Worm (Caenorhabditis elegans) whole organism, late embryonic: Measurements from ENCODE around the gene ets-7.

Experiments
- C08G9.2 ChIP-seq: sonication (generic microtip); optimal IDR thresholded peaks from 2 replicates; lab custom pipeline; 2016; ENCODE audit warnings: mild to moderate bottlenecking, missing genetic modification characterization, moderate library complexity, missing compliant biosample characterization
- T23F11.4 ChIP-seq: fragments of 200-800 bp; sonication (Bioruptor generic); optimal IDR thresholded peaks from 2 replicates; lab custom pipeline; 2018; ENCODE audit warnings: mild to moderate bottlenecking, missing genetic modification characterization, missing compliant biosample characterization
- ama-1 ChIP-seq: fragments of 150-350 bp; optimal IDR thresholded peaks from 2 replicates; lab custom pipeline; 2014
- ceh-22 ChIP-seq: sonication (generic microtip); optimal IDR thresholded peaks from 2 replicates; lab custom pipeline; 2017; ENCODE audit warnings: missing biosample characterization, missing genetic modification characterization
- ceh-24 ChIP-seq: sonication (generic microtip); optimal IDR thresholded peaks from 2 replicates; lab custom pipeline; 2016; ENCODE audit warnings: mild to moderate bottlenecking, missing genetic modification characterization, missing compliant biosample characterization
- ceh-31 ChIP-seq: sonication (generic microtip); optimal IDR thresholded peaks from 2 replicates; lab custom pipeline; 2016; ENCODE audit warnings: missing genetic modification characterization, missing compliant biosample characterization
- dmd-4 ChIP-seq: sonication (generic microtip); optimal IDR thresholded peaks from 2 replicates; lab custom pipeline; 2016; ENCODE audit warnings: borderline replicate concordance, missing genetic modification characterization, missing compliant biosample characterization
- nhr-11 ChIP-seq: fragments of 150-350 bp; optimal IDR thresholded peaks from 2 replicates; lab custom pipeline; 2014; ENCODE audit warnings: missing biosample characterization, missing genetic modification characterization
- npax-4 ChIP-seq: sonication (generic microtip); optimal IDR thresholded peaks from 2 replicates; lab custom pipeline; 2016; ENCODE audit warnings: missing genetic modification characterization, missing compliant biosample characterization
- pha-2 ChIP-seq: sonication (generic microtip); optimal IDR thresholded peaks from 2 replicates; lab custom pipeline; 2017; ENCODE audit warnings: mild to moderate bottlenecking, missing genetic modification characterization, missing compliant biosample characterization
- pha-4 ChIP-seq: fragments of 150-350 bp; optimal IDR thresholded peaks from 2 replicates; lab custom pipeline; 2018; ENCODE audit warnings: missing biosample characterization, missing genetic modification reagents, missing genetic modification characterization
- pqm-1 ChIP-seq: sonication (generic microtip); optimal IDR thresholded peaks from 2 replicates; lab custom pipeline; 2016; ENCODE audit warnings: missing genetic modification characterization, missing compliant biosample characterization
- sox-2 ChIP-seq: fragments of 200-800 bp; sonication (Bioruptor generic); IDR thresholded peaks from 2 replicates; pipeline ENCODE4 v1.3.6; 2022; ENCODE audit warnings: missing genetic modification reagents, missing genetic modification characterization, missing compliant biosample characterization
- tbx-7 ChIP-seq: sonication (generic microtip); optimal IDR thresholded peaks from 2 replicates; lab custom pipeline; 2016; ENCODE audit warnings: missing genotype, missing genetic modification characterization, missing compliant biosample characterization

DNA sequence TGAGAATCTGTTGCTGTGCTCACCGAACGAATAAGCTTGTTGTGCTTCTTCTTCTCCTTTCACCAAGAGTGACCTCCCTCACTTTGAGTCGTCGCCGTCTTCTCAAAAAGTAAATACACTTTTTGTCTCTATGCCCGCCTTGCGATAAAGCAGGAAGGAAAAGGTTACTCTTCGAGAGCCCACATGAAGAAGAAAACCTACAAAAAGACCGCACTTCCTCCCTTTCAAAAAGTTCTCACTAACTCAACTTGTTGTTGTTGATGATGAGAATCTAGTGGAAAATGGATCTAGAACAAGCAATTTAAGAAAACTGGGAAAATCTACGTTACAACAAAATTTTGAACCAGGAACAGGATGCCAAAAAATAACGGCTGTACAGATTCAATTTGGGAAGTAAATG, 31.9 kb upstream of the ets-7 start, which contains the start of gene C50E3.6:
- no peak for TF ChIP-seq sox-2 (GFP tag; lab: Robert Waterston, UW)
- TF ChIP-seq T23F11.4 (GFP tag; lab: Kevin White, UChicago), result no peak
- no peak for TF ChIP-seq pqm-1 (tag; lab: Kevin White, UChicago)
- no peak for TF ChIP-seq pha-2
- TF ChIP-seq nhr-11 (tag; lab: Kevin White, UChicago), result no peak
- no peak for TF ChIP-seq ceh-22
- no peak for TF ChIP-seq npax-4 (tag; lab: Kevin White, UChicago)
- TF ChIP-seq C08G9.2, result no peak
- no peak for TF ChIP-seq tbx-7
- TF ChIP-seq ceh-24 (tag; lab: Kevin White, UChicago), result no peak
- TF ChIP-seq ceh-31 (tag; lab: Kevin White, UChicago), result no peak
- no peak for TF ChIP-seq pha-4 (tag; lab: Kevin White, UChicago)
- no peak for TF ChIP-seq ama-1
- TF ChIP-seq dmd-4, result no peak
